Worm (Caenorhabditis elegans) whole organism, L4 larva: ENCODE data around the gene ddo-2.

Source experiments
- D1046.2 ChIP-seq: fragments of 200-800 bp; sonication (Bioruptor generic); IDR thresholded peaks from 2 replicates; pipeline ENCODE4 v1.3.6; 2022; ENCODE audit warnings: missing genetic modification characterization, missing compliant biosample characterization
- F10B5.3 ChIP-seq: sonication (generic microtip); optimal IDR thresholded peaks from 2 replicates; lab custom pipeline; 2016; ENCODE audit warnings: mild to moderate bottlenecking, missing genetic modification characterization, missing compliant biosample characterization
- F26F4.8 ChIP-seq: fragments of 200-800 bp; sonication (Bioruptor generic); conservative IDR thresholded peaks from 2 replicates; pipeline ENCODE4 v1.3.6; 2022; ENCODE audit warnings: missing genetic modification characterization, missing compliant biosample characterization
- F37D6.2 ChIP-seq: sonication (generic microtip); optimal IDR thresholded peaks from 2 replicates; lab custom pipeline; 2016; ENCODE audit warnings: mild to moderate bottlenecking, missing genetic modification characterization, missing compliant biosample characterization
- R02D3.7 ChIP-seq: fragments of 150-350 bp; sonication (generic microtip); optimal IDR thresholded peaks from 3 replicates; lab custom pipeline; 2014; ENCODE audit warnings: missing biosample characterization, missing genetic modification characterization
- T26A8.4 ChIP-seq: fragments of 200-800 bp; sonication (Bioruptor generic); IDR thresholded peaks from 2 replicates; pipeline ENCODE4 v1.3.6; 2022; ENCODE audit warnings: missing genetic modification characterization, missing compliant biosample characterization
- Y105C5A.15 ChIP-seq: fragments of 200-800 bp; sonication (Bioruptor generic); IDR thresholded peaks from 2 replicates; pipeline ENCODE4 v1.3.6; 2022; ENCODE audit warnings: missing genetic modification characterization, missing compliant biosample characterization
- Y48G9A.11 ChIP-seq: fragments of 200-800 bp; sonication (Bioruptor generic); IDR thresholded peaks from 2 replicates; pipeline ENCODE4 v1.3.6; 2022; ENCODE audit warnings: missing genetic modification reagents, missing genetic modification characterization, missing compliant biosample characterization
- ZK546.5 ChIP-seq, 2 experiments: sonication (generic microtip); optimal IDR thresholded peaks; 2 replicates each; lab custom pipeline; 2017; ENCODE audit warnings: missing biosample characterization in 2 of 2, missing genetic modification characterization in 2 of 2
- aha-1 ChIP-seq: fragments of 150-350 bp; peaks from one replicate; lab custom pipeline; 2014; ENCODE audit warnings: missing biosample characterization, missing genetic modification characterization
- ama-1 ChIP-seq: fragments of 150-350 bp; optimal IDR thresholded peaks from 2 replicates; lab custom pipeline; 2014; ENCODE audit warnings: inconsistent platforms, mixed read lengths
- ceh-20 ChIP-seq: fragments of 200-800 bp; sonication (Bioruptor generic); IDR thresholded peaks from 2 replicates; pipeline ENCODE4 v1.3.6; 2022; ENCODE audit warnings: missing genetic modification reagents, missing genetic modification characterization, missing compliant biosample characterization
- ceh-44 ChIP-seq: fragments of 200-800 bp; sonication (Bioruptor generic); IDR thresholded peaks from 2 replicates; pipeline ENCODE4 v1.3.6; 2022; ENCODE audit warnings: missing genetic modification reagents, missing genetic modification characterization, missing compliant biosample characterization
- ceh-62 ChIP-seq: sonication (generic microtip); optimal IDR thresholded peaks from 2 replicates; lab custom pipeline; 2017; ENCODE audit warnings: missing biosample characterization, missing genetic modification characterization
- ceh-82 ChIP-seq: sonication (generic microtip); optimal IDR thresholded peaks from 2 replicates; lab custom pipeline; 2017; ENCODE audit warnings: missing biosample characterization, missing genetic modification characterization
- ces-1 ChIP-seq: fragments of 150-350 bp; sonication (generic microtip); optimal IDR thresholded peaks from 4 replicates; lab custom pipeline; 2014; ENCODE audit warnings: missing biosample characterization, missing genetic modification reagents, missing genetic modification characterization
- cey-2 ChIP-seq: sonication (generic microtip); optimal IDR thresholded peaks from 3 replicates; lab custom pipeline; 2017; ENCODE audit warnings: missing genetic modification characterization, mild to moderate bottlenecking, missing compliant biosample characterization, antibody characterized with exemption, borderline replicate concordance; ENCODE audit not compliant: insufficient read depth
- ctbp-1 ChIP-seq: fragments of 200-800 bp; sonication (Bioruptor generic); IDR thresholded peaks from 2 replicates; pipeline ENCODE4 v1.3.6; 2022; ENCODE audit warnings: missing genetic modification reagents, missing genetic modification characterization, missing compliant biosample characterization
- daf-12 ChIP-seq: fragments of 150-350 bp; optimal IDR thresholded peaks from 2 replicates; lab custom pipeline; 2014; ENCODE audit warnings: missing biosample characterization, missing genetic modification reagents, missing genetic modification characterization
- dmd-9 ChIP-seq: fragments of 200-800 bp; sonication (Bioruptor generic); IDR thresholded peaks from 2 replicates; pipeline ENCODE4 v1.3.6; 2022; ENCODE audit warnings: missing genetic modification reagents, missing genetic modification characterization, missing compliant biosample characterization
- duxl-1 ChIP-seq: sonication (generic microtip); optimal IDR thresholded peaks from 2 replicates; lab custom pipeline; 2016; ENCODE audit warnings: mild to moderate bottlenecking, missing genetic modification characterization, moderate library complexity, missing compliant biosample characterization; ENCODE audit not compliant: poor library complexity
- dve-1 ChIP-seq: sonication (generic microtip); optimal IDR thresholded peaks from 2 replicates; lab custom pipeline; 2017; ENCODE audit warnings: antibody characterized with exemption, mild to moderate bottlenecking, missing genetic modification characterization, missing compliant biosample characterization; ENCODE audit not compliant: insufficient read depth
- fkh-10 ChIP-seq: fragments of 150-350 bp; optimal IDR thresholded peaks from 2 replicates; lab custom pipeline; 2014; ENCODE audit warnings: missing biosample characterization, missing genetic modification reagents, missing genetic modification characterization
- fos-1 ChIP-seq: fragments of 150-350 bp; optimal IDR thresholded peaks from 2 replicates; lab custom pipeline; 2014; ENCODE audit warnings: missing biosample characterization, missing genetic modification characterization
- gei-8 ChIP-seq: fragments of 200-800 bp; sonication (Bioruptor generic); optimal IDR thresholded peaks from 2 replicates; lab custom pipeline; 2018; ENCODE audit warnings: mild to moderate bottlenecking, missing genetic modification characterization, missing compliant biosample characterization
- hlh-11 ChIP-seq: fragments of 200-800 bp; sonication (Bioruptor generic); optimal IDR thresholded peaks from 2 replicates; lab custom pipeline; 2018; ENCODE audit warnings: mild to moderate bottlenecking, missing genetic modification characterization, missing compliant biosample characterization
- jun-1 ChIP-seq: fragments of 150-350 bp; optimal IDR thresholded peaks from 2 replicates; lab custom pipeline; 2014; ENCODE audit warnings: missing biosample characterization, missing genetic modification reagents, missing genetic modification characterization
- lin-1 ChIP-seq: fragments of 200-800 bp; sonication (Bioruptor generic); IDR thresholded peaks from 2 replicates; pipeline ENCODE4 v1.3.6; 2022; ENCODE audit warnings: missing genetic modification reagents, missing genetic modification characterization, missing compliant biosample characterization
- lin-13 ChIP-seq: fragments of 150-350 bp; optimal IDR thresholded peaks from 2 replicates; lab custom pipeline; 2014; ENCODE audit warnings: missing biosample characterization, missing genetic modification reagents, missing genetic modification characterization
- lin-15B ChIP-seq: fragments of 150-350 bp; sonication (generic microtip); optimal IDR thresholded peaks from 3 replicates; lab custom pipeline; 2014; ENCODE audit warnings: missing biosample characterization, missing genetic modification characterization
- lin-39 ChIP-seq: fragments of 150-350 bp; optimal IDR thresholded peaks from 2 replicates; lab custom pipeline; 2014; ENCODE audit warnings: missing biosample characterization, missing genetic modification reagents, missing genetic modification characterization
- mdl-1 ChIP-seq, 2 experiments: fragments of 150-350 bp in 1 of 2; sonication (generic microtip) in 1 of 2; optimal IDR thresholded peaks; 2 replicates each; lab custom pipeline; 2014 to 2017; ENCODE audit warnings: missing biosample characterization in 2 of 2, missing genetic modification characterization in 2 of 2
- mdt-29 ChIP-seq: fragments of 200-800 bp; sonication (Bioruptor generic); IDR thresholded peaks from 2 replicates; pipeline ENCODE4 v1.3.6; 2022; ENCODE audit warnings: missing genetic modification reagents, missing genetic modification characterization, missing compliant biosample characterization
- mes-2 ChIP-seq: sonication (generic microtip); optimal IDR thresholded peaks from 2 replicates; lab custom pipeline; 2016; ENCODE audit warnings: missing genotype, mild to moderate bottlenecking, missing genetic modification characterization, missing compliant biosample characterization; ENCODE audit not compliant: poor library complexity, severe bottlenecking
- mxl-2 ChIP-seq: fragments of 200-800 bp; sonication (Bioruptor generic); conservative IDR thresholded peaks from 2 replicates; pipeline ENCODE4 v1.3.6; 2022; ENCODE audit warnings: missing genetic modification reagents, missing genetic modification characterization, missing compliant biosample characterization
- nhr-10 ChIP-seq: fragments of 150-350 bp; optimal IDR thresholded peaks from 2 replicates; lab custom pipeline; 2014; ENCODE audit warnings: missing biosample characterization, missing genetic modification characterization
- nhr-11 ChIP-seq: fragments of 150-350 bp; optimal IDR thresholded peaks from 2 replicates; lab custom pipeline; 2014; ENCODE audit warnings: missing biosample characterization, missing genetic modification characterization
- nhr-237 ChIP-seq: sonication (generic microtip); optimal IDR thresholded peaks from 2 replicates; lab custom pipeline; 2017; ENCODE audit warnings: missing biosample characterization, missing genetic modification characterization
- nhr-41 ChIP-seq: fragments of 200-800 bp; sonication (Bioruptor generic); IDR thresholded peaks from 2 replicates; pipeline ENCODE4 v1.3.6; 2022; ENCODE audit warnings: missing genetic modification reagents, missing genetic modification characterization, missing compliant biosample characterization
- nhr-48 ChIP-seq: sonication (generic microtip); optimal IDR thresholded peaks from 2 replicates; lab custom pipeline; 2016; ENCODE audit warnings: mild to moderate bottlenecking, missing genetic modification characterization, missing compliant biosample characterization
- nhr-6 ChIP-seq: fragments of 150-350 bp; optimal IDR thresholded peaks from 2 replicates; lab custom pipeline; 2014; ENCODE audit warnings: missing biosample characterization, missing genetic modification characterization
- nhr-76 ChIP-seq: fragments of 150-350 bp; optimal IDR thresholded peaks from 2 replicates; lab custom pipeline; 2014; ENCODE audit warnings: missing biosample characterization, missing genetic modification characterization
- pha-4 ChIP-seq, 2 experiments: fragments of 150-350 bp in 1 of 2; fragments of 200-800 bp in 1 of 2; sonication (Bioruptor generic) in 1 of 2; IDR thresholded peaks in 1 of 2; optimal IDR thresholded peaks in 1 of 2; 2 replicates each; pipeline versions ENCODE4 v1.3.6 to Lab custom; 2014 to 2022; ENCODE audit warnings: missing genetic modification characterization in 2 of 2, missing genetic modification reagents in 2 of 2, missing biosample characterization in 1 of 2, missing compliant biosample characterization in 1 of 2
- php-3 ChIP-seq: fragments of 200-800 bp; sonication (Bioruptor generic); IDR thresholded peaks from 2 replicates; pipeline ENCODE4 v1.3.6; 2022; ENCODE audit warnings: missing genetic modification reagents, missing genetic modification characterization, missing compliant biosample characterization
- rbr-2 ChIP-seq: sonication (generic microtip); optimal IDR thresholded peaks from 2 replicates; lab custom pipeline; 2016; ENCODE audit warnings: missing genotype, missing genetic modification characterization, missing compliant biosample characterization
- snpc-4 ChIP-seq: fragments of 150-350 bp; optimal IDR thresholded peaks from 2 replicates; lab custom pipeline; 2014; ENCODE audit warnings: missing biosample characterization, missing genetic modification characterization
- tag-97 ChIP-seq: fragments of 200-800 bp; sonication (Bioruptor generic); IDR thresholded peaks from 2 replicates; pipeline ENCODE4 v1.3.6; 2022; ENCODE audit warnings: missing genetic modification characterization, missing compliant biosample characterization
- unc-62 ChIP-seq, 3 experiments: fragments of 150-350 bp in 1 of 3; sonication (generic microtip); optimal IDR thresholded peaks in 2 of 3; peaks in 1 of 3; 1 replicate in 1 of 3; 2 replicates in 2 of 3; lab custom pipeline; 2014 to 2017; ENCODE audit warnings: missing biosample characterization in 3 of 3, missing genetic modification characterization in 3 of 3, missing genetic modification reagents in 3 of 3, missing genotype in 1 of 3
- zip-11 ChIP-seq: fragments of 200-800 bp; sonication (Bioruptor generic); IDR thresholded peaks from 2 replicates; pipeline ENCODE4 v1.3.6; 2022; ENCODE audit warnings: missing genetic modification characterization, missing compliant biosample characterization
- zip-2 ChIP-seq: fragments of 150-350 bp; optimal IDR thresholded peaks from 2 replicates; lab custom pipeline; 2014; ENCODE audit warnings: missing biosample characterization, missing genetic modification characterization
- ztf-11 ChIP-seq: fragments of 150-350 bp; optimal IDR thresholded peaks from 2 replicates; lab custom pipeline; 2014; ENCODE audit warnings: missing biosample characterization, missing genetic modification characterization

The ddo-2 gene

ce11 chrV:7465509-7465908 lies 30.0 kb upstream of the ddo-2 start, which contains the start of gene F25E5.1 (continued):
- TF ChIP-seq fkh-10 (GFP tag; lab: Kevin White, UChicago) = no peak
- TF ChIP-seq ceh-44 (GFP tag; lab: Robert Waterston, UW) = peak; percentile 17; the same call in 1 of the 2 replicates
- peak; percentile 75; the same call in 1 of the 2 replicates for TF ChIP-seq dmd-9 (GFP tag; lab: Robert Waterston, UW)
- TF ChIP-seq zip-2 = no peak
- no peak for TF ChIP-seq nhr-237
- no peak for TF ChIP-seq nhr-10 (tag; lab: Kevin White, UChicago)
- no peak for TF ChIP-seq mxl-2 (GFP tag; lab: Robert Waterston, UW)
- no peak for TF ChIP-seq daf-12
- TF ChIP-seq dve-1 (tag; lab: Kevin White, UChicago) = no peak
- no peak for TF ChIP-seq nhr-76 (tag; lab: Kevin White, UChicago)
- no peak for TF ChIP-seq cey-2 (tag; lab: Kevin White, UChicago)
- TF ChIP-seq zip-11 (GFP tag; lab: Robert Waterston, UW) = no peak
- TF ChIP-seq mdt-29 (GFP tag; lab: Robert Waterston, UW) = no peak
- no peak for TF ChIP-seq pha-4 (GFP tag; IDR thresholded peaks at IDR 0.05; lab: Robert Waterston, UW)
- peak; percentile 31 for TF ChIP-seq pha-4 (tag; optimal IDR thresholded peaks at IDR 0.05; lab: Kevin White, UChicago)
- TF ChIP-seq ceh-20 (GFP tag; lab: Robert Waterston, UW) = no peak
- no peak for TF ChIP-seq ceh-82
- TF ChIP-seq mdl-1 (tag; optimal IDR thresholded peaks at IDR 0.05; lab: Kevin White, UChicago) = peak in 1 of 2 experiments; percentile 81
- TF ChIP-seq snpc-4 (tag; lab: Kevin White, UChicago) = no peak
- no peak for TF ChIP-seq tag-97 (GFP tag; lab: Robert Waterston, UW)
- TF ChIP-seq lin-39 = no peak
- no peak for TF ChIP-seq fos-1 (tag; lab: Kevin White, UChicago)
- no peak for TF ChIP-seq aha-1 (tag; lab: Kevin White, UChicago)
- TF ChIP-seq ZK546.5 (tag; optimal IDR thresholded peaks at IDR 0.05; lab: Kevin White, UChicago) = no peak
- peak; percentile 70 for TF ChIP-seq nhr-6 (tag; lab: Kevin White, UChicago)
- no peak for TF ChIP-seq nhr-11 (tag; lab: Kevin White, UChicago)
- TF ChIP-seq ceh-62 (tag; lab: Kevin White, UChicago) = no peak
- TF ChIP-seq F26F4.8 (GFP tag; lab: Robert Waterston, UW) = no peak
- TF ChIP-seq Y48G9A.11 (GFP tag; lab: Robert Waterston, UW) = no peak
- peak; percentile 95 for TF ChIP-seq mes-2
- no peak for TF ChIP-seq F37D6.2
- TF ChIP-seq hlh-11 (tag; lab: Kevin White, UChicago) = no peak
- no peak for TF ChIP-seq ctbp-1 (GFP tag; lab: Robert Waterston, UW)
- no peak for TF ChIP-seq duxl-1 (tag; lab: Kevin White, UChicago)
- no peak for TF ChIP-seq Y105C5A.15 (GFP tag; lab: Robert Waterston, UW)
- TF ChIP-seq unc-62 (GFP tag; optimal IDR thresholded peaks at IDR 0.05 in 1 of 2; lab: Kevin White, UChicago) = peak in 1 of 2 experiments; percentile 93
- no peak for TF ChIP-seq unc-62 (tag; optimal IDR thresholded peaks at IDR 0.05; lab: Kevin White, UChicago)
- no peak for TF ChIP-seq php-3 (GFP tag; lab: Robert Waterston, UW)
- no peak for TF ChIP-seq ces-1
- no peak for TF ChIP-seq lin-15B (tag; lab: Kevin White, UChicago)
- TF ChIP-seq lin-1 (GFP tag; lab: Robert Waterston, UW) = no peak
- no peak for TF ChIP-seq ama-1 (lab: Kevin White, UChicago)
- no peak for TF ChIP-seq nhr-48 (tag; lab: Kevin White, UChicago)
- TF ChIP-seq lin-13 (GFP tag; lab: Kevin White, UChicago) = no peak
- TF ChIP-seq ztf-11 (tag; lab: Kevin White, UChicago) = no peak
- no peak for TF ChIP-seq F10B5.3 (tag; lab: Kevin White, UChicago)
- no peak for TF ChIP-seq nhr-41 (GFP tag; lab: Robert Waterston, UW)
- no peak for TF ChIP-seq T26A8.4 (GFP tag; lab: Robert Waterston, UW)
- peak; percentile 53 for TF ChIP-seq rbr-2 (tag; lab: Kevin White, UChicago)
- no peak for TF ChIP-seq gei-8
- TF ChIP-seq jun-1 (tag; lab: Kevin White, UChicago) = no peak
- no peak for TF ChIP-seq R02D3.7 (tag; lab: Kevin White, UChicago)
- no peak for TF ChIP-seq D1046.2 (GFP tag; lab: Robert Waterston, UW)
